Worm (Caenorhabditis elegans) whole organism, late embryonic: ENCODE data around the gene F31D4.2.

ENCODE experiments used
- C08G9.2 ChIP-seq: sonication (generic microtip); optimal IDR thresholded peaks from 2 replicates; lab custom pipeline; 2016; ENCODE audit warnings: mild to moderate bottlenecking, missing genetic modification characterization, moderate library complexity, missing compliant biosample characterization
- C38D4.7 ChIP-seq: fragments of 200-800 bp; sonication (Bioruptor generic); optimal IDR thresholded peaks from 2 replicates; lab custom pipeline; 2018; ENCODE audit warnings: mild to moderate bottlenecking, missing genetic modification characterization, moderate library complexity, missing compliant biosample characterization
- F13H6.1 ChIP-seq: sonication (generic microtip); optimal IDR thresholded peaks from 2 replicates; lab custom pipeline; 2016; ENCODE audit warnings: missing genetic modification characterization, missing compliant biosample characterization
- K02D7.2 ChIP-seq: sonication (generic microtip); optimal IDR thresholded peaks from 2 replicates; lab custom pipeline; 2017; ENCODE audit warnings: mild to moderate bottlenecking, missing genetic modification characterization, missing compliant biosample characterization
- K09A11.1 ChIP-seq: sonication (generic microtip); optimal IDR thresholded peaks from 2 replicates; lab custom pipeline; 2017; ENCODE audit warnings: antibody characterized with exemption, mild to moderate bottlenecking, missing genetic modification characterization, missing compliant biosample characterization; ENCODE audit not compliant: insufficient read depth
- T23F11.4 ChIP-seq: fragments of 200-800 bp; sonication (Bioruptor generic); optimal IDR thresholded peaks from 2 replicates; lab custom pipeline; 2018; ENCODE audit warnings: mild to moderate bottlenecking, missing genetic modification characterization, missing compliant biosample characterization
- ahr-1 ChIP-seq: sonication (generic microtip); optimal IDR thresholded peaks from 2 replicates; lab custom pipeline; 2016; ENCODE audit warnings: missing genetic modification characterization, missing compliant biosample characterization
- ama-1 ChIP-seq: fragments of 150-350 bp; optimal IDR thresholded peaks from 2 replicates; lab custom pipeline; 2014
- ceh-14 ChIP-seq: sonication (generic microtip); optimal IDR thresholded peaks from 2 replicates; lab custom pipeline; 2016; ENCODE audit warnings: missing genotype, missing genetic modification characterization, missing compliant biosample characterization
- ceh-2 ChIP-seq: sonication (generic microtip); optimal IDR thresholded peaks from 2 replicates; lab custom pipeline; 2016; ENCODE audit warnings: missing genotype, missing genetic modification characterization, missing compliant biosample characterization
- ceh-22 ChIP-seq: sonication (generic microtip); optimal IDR thresholded peaks from 2 replicates; lab custom pipeline; 2017; ENCODE audit warnings: missing biosample characterization, missing genetic modification characterization
- ceh-24 ChIP-seq: sonication (generic microtip); optimal IDR thresholded peaks from 2 replicates; lab custom pipeline; 2016; ENCODE audit warnings: mild to moderate bottlenecking, missing genetic modification characterization, missing compliant biosample characterization
- ceh-31 ChIP-seq: sonication (generic microtip); optimal IDR thresholded peaks from 2 replicates; lab custom pipeline; 2016; ENCODE audit warnings: missing genetic modification characterization, missing compliant biosample characterization
- ceh-34 ChIP-seq: sonication (generic microtip); optimal IDR thresholded peaks from 2 replicates; lab custom pipeline; 2016; ENCODE audit warnings: mild to moderate bottlenecking, missing genetic modification characterization, missing compliant biosample characterization
- ceh-6 ChIP-seq: fragments of 200-800 bp; sonication (Bioruptor generic); optimal IDR thresholded peaks from 2 replicates; lab custom pipeline; 2018; ENCODE audit warnings: mild to moderate bottlenecking, missing genetic modification characterization, missing compliant biosample characterization
- dmd-4 ChIP-seq: sonication (generic microtip); optimal IDR thresholded peaks from 2 replicates; lab custom pipeline; 2016; ENCODE audit warnings: borderline replicate concordance, missing genetic modification characterization, missing compliant biosample characterization
- elt-2 ChIP-seq: sonication (generic microtip); optimal IDR thresholded peaks from 2 replicates; lab custom pipeline; 2016; ENCODE audit warnings: missing genetic modification reagents, missing genetic modification characterization, missing compliant biosample characterization
- elt-4 ChIP-seq: sonication (generic microtip); optimal IDR thresholded peaks from 2 replicates; lab custom pipeline; 2016; ENCODE audit warnings: missing genetic modification characterization, missing compliant biosample characterization
- eyg-1 ChIP-seq: sonication (generic microtip); optimal IDR thresholded peaks from 2 replicates; lab custom pipeline; 2016; ENCODE audit warnings: missing genotype, missing genetic modification characterization, missing compliant biosample characterization
- fax-1 ChIP-seq: sonication (generic microtip); optimal IDR thresholded peaks from 2 replicates; lab custom pipeline; 2016; ENCODE audit warnings: missing genotype, missing genetic modification characterization, missing compliant biosample characterization
- fkh-10 ChIP-seq: fragments of 150-350 bp; optimal IDR thresholded peaks from 2 replicates; lab custom pipeline; 2014; ENCODE audit warnings: missing biosample characterization, missing genetic modification reagents, missing genetic modification characterization
- fkh-6 ChIP-seq: sonication (generic microtip); optimal IDR thresholded peaks from 2 replicates; lab custom pipeline; 2016; ENCODE audit warnings: missing genetic modification characterization, missing compliant biosample characterization
- gmeb-2 ChIP-seq: sonication (generic microtip); optimal IDR thresholded peaks from 2 replicates; lab custom pipeline; 2016; ENCODE audit warnings: missing genetic modification characterization, inconsistent platforms, missing compliant biosample characterization
- hlh-13 ChIP-seq: fragments of 200-800 bp; sonication (Bioruptor generic); optimal IDR thresholded peaks from 2 replicates; lab custom pipeline; 2018; ENCODE audit warnings: mild to moderate bottlenecking, missing genetic modification characterization, missing compliant biosample characterization
- hlh-15 ChIP-seq: sonication (generic microtip); optimal IDR thresholded peaks from 2 replicates; lab custom pipeline; 2016; ENCODE audit warnings: missing genetic modification characterization, missing compliant biosample characterization
- hlh-30 ChIP-seq: sonication (generic microtip); optimal IDR thresholded peaks from 2 replicates; lab custom pipeline; 2017; ENCODE audit warnings: antibody characterized with exemption, missing genetic modification characterization, missing compliant biosample characterization; ENCODE audit not compliant: insufficient read depth
- lim-6 ChIP-seq: sonication (generic microtip); optimal IDR thresholded peaks from 2 replicates; lab custom pipeline; 2016; ENCODE audit warnings: missing genetic modification characterization, missing compliant biosample characterization
- madf-2 ChIP-seq: sonication (generic microtip); optimal IDR thresholded peaks from 2 replicates; lab custom pipeline; 2017; ENCODE audit warnings: missing genetic modification characterization, missing compliant biosample characterization
- nfya-1 ChIP-seq: sonication (generic microtip); optimal IDR thresholded peaks from 2 replicates; lab custom pipeline; 2017; ENCODE audit warnings: missing genetic modification characterization, mild to moderate bottlenecking, missing compliant biosample characterization, antibody characterized with exemption, moderate library complexity
- nhr-232 ChIP-seq: sonication (generic microtip); optimal IDR thresholded peaks from 2 replicates; lab custom pipeline; 2016; ENCODE audit warnings: missing genetic modification characterization, missing compliant biosample characterization
- odd-2 ChIP-seq: sonication (generic microtip); optimal IDR thresholded peaks from 2 replicates; lab custom pipeline; 2017; ENCODE audit warnings: antibody characterized with exemption, mild to moderate bottlenecking, missing genetic modification characterization, missing compliant biosample characterization
- pag-3 ChIP-seq: sonication (generic microtip); optimal IDR thresholded peaks from 2 replicates; lab custom pipeline; 2016; ENCODE audit warnings: missing compliant biosample characterization, missing genetic modification characterization, borderline replicate concordance
- pha-4 ChIP-seq: fragments of 150-350 bp; optimal IDR thresholded peaks from 2 replicates; lab custom pipeline; 2018; ENCODE audit warnings: missing biosample characterization, missing genetic modification reagents, missing genetic modification characterization
- pqm-1 ChIP-seq: sonication (generic microtip); optimal IDR thresholded peaks from 2 replicates; lab custom pipeline; 2016; ENCODE audit warnings: missing genetic modification characterization, missing compliant biosample characterization
- ref-2 ChIP-seq: sonication (generic microtip); optimal IDR thresholded peaks from 2 replicates; lab custom pipeline; 2016; ENCODE audit warnings: missing genetic modification characterization, missing compliant biosample characterization
- sox-4 ChIP-seq: sonication (generic microtip); optimal IDR thresholded peaks from 2 replicates; lab custom pipeline; 2017; ENCODE audit warnings: mild to moderate bottlenecking, missing genetic modification characterization, inconsistent platforms, missing compliant biosample characterization
- unc-42 ChIP-seq: sonication (generic microtip); optimal IDR thresholded peaks from 2 replicates; lab custom pipeline; 2016; ENCODE audit warnings: missing genotype, missing genetic modification characterization, missing compliant biosample characterization
- unc-55 ChIP-seq: sonication (generic microtip); optimal IDR thresholded peaks from 2 replicates; lab custom pipeline; 2017; ENCODE audit warnings: missing biosample characterization, missing genetic modification reagents, missing genetic modification characterization
- unc-86 ChIP-seq: sonication (generic microtip); optimal IDR thresholded peaks from 2 replicates; lab custom pipeline; 2016; ENCODE audit warnings: missing genetic modification characterization, missing compliant biosample characterization

The F31D4.2 gene

ce11 chrV:20824962-20825609, 20.3 kb downstream of the F31D4.2 start, which contains the start of the genes gcy-22 and grl-14:
Gene gcy-22, minus strand, starts transcription at chrV:20825062.
Gene grl-14, plus strand, starts transcription at chrV:20825559.
- TF ChIP-seq ceh-2 (tag; lab: Kevin White, UChicago), result no peak
- TF ChIP-seq elt-2, result no peak
- TF ChIP-seq F13H6.1 (tag; lab: Kevin White, UChicago), result no peak
- TF ChIP-seq ceh-31 (tag; lab: Kevin White, UChicago), result no peak
- TF ChIP-seq dmd-4 (tag; lab: Kevin White, UChicago), result no peak
- TF ChIP-seq K09A11.1, result no peak
- TF ChIP-seq ama-1 (lab: Kevin White, UChicago), result no peak
- TF ChIP-seq ceh-22 (tag; lab: Kevin White, UChicago), result no peak
- TF ChIP-seq odd-2 (tag; lab: Kevin White, UChicago), result no peak
- TF ChIP-seq ceh-14, result no peak
- TF ChIP-seq ceh-24 (tag; lab: Kevin White, UChicago), result no peak
- TF ChIP-seq ceh-6 (GFP tag; lab: Kevin White, UChicago), result no peak
- no peak for TF ChIP-seq ref-2 (tag; lab: Kevin White, UChicago)
- no peak for TF ChIP-seq unc-42
- no peak for TF ChIP-seq T23F11.4 (GFP tag; lab: Kevin White, UChicago)
- no peak for TF ChIP-seq K02D7.2 (tag; lab: Kevin White, UChicago)
- TF ChIP-seq hlh-30 (tag; lab: Kevin White, UChicago), result no peak
- TF ChIP-seq unc-86 (tag; lab: Kevin White, UChicago), result no peak
- no peak for TF ChIP-seq pqm-1 (tag; lab: Kevin White, UChicago)
- no peak for TF ChIP-seq pag-3

- TF ChIP-seq C08G9.2 (tag; lab: Kevin White, UChicago) (no peak), sox-4 (no peak), fax-1 (tag; lab: Kevin White, UChicago) (no peak), ref-2 (tag; lab: Kevin White, UChicago) (no peak)
These were observed 25.3 kb downstream of the F31D4.2 start, which contains the start of gene T03D8.6 for ce11 chrV:20820033-20820432. Gene T03D8.6, minus strand, starts transcription at chrV:20820330.

- TF ChIP-seq elt-2 (no peak), ref-2 (tag; lab: Kevin White, UChicago) (no peak), pag-3 (no peak), hlh-15 (tag; lab: Kevin White, UChicago) (no peak), fax-1 (tag; lab: Kevin White, UChicago) (no peak), C38D4.7 (GFP tag; lab: Kevin White, UChicago) (no peak), F13H6.1 (tag; lab: Kevin White, UChicago) (no peak), ahr-1 (tag; lab: Kevin White, UChicago) (no peak)
These were observed 29.5 kb downstream of the F31D4.2 start, which contains the start of gene sshk-1 for ce11 chrV:20815842-20816241. Gene sshk-1, plus strand, starts transcription at chrV:20816142.

ce11 chrV:20814424-20814823, 30.9 kb downstream of the F31D4.2 start, which contains the start of gene Y44A6D.7:
Gene Y44A6D.7, plus strand, starts transcription at chrV:20814724.
- no peak for TF ChIP-seq C38D4.7 (GFP tag; lab: Kevin White, UChicago)
- TF ChIP-seq ceh-34 (tag; lab: Kevin White, UChicago), result no peak
- TF ChIP-seq, all 69 proteins: peak for 0

ce11 chrV:20813646-20814045, 31.7 kb downstream of the F31D4.2 start:
- peak; percentile 18 for TF ChIP-seq unc-42
- no peak for TF ChIP-seq madf-2 (tag; lab: Kevin White, UChicago)

- TF ChIP-seq eyg-1 (no peak), gmeb-2 (tag; lab: Kevin White, UChicago) (no peak), pha-4 (tag; lab: Kevin White, UChicago) (no peak), elt-4 (tag; lab: Kevin White, UChicago) (no peak), nhr-232 (no peak), lim-6 (no peak), fax-1 (tag; lab: Kevin White, UChicago) (no peak), hlh-13 (GFP tag; lab: Kevin White, UChicago) (no peak), unc-42 (no peak), fkh-6 (no peak), fkh-10 (no peak), nfya-1 (no peak), unc-55 (GFP tag; lab: Kevin White, UChicago) (no peak)
These were observed 38.3 kb downstream of the F31D4.2 start, which contains the start of gene Y44A6D.6 for ce11 chrV:20807038-20807437. Gene Y44A6D.6, plus strand, starts transcription at chrV:20807338.
